Worm (Caenorhabditis elegans): ENCODE data around the gene eol-1.
A peak's percentile ranks its signal among the peaks of the same experiment; 100 is the strongest.

The eol-1 gene

DNA sequence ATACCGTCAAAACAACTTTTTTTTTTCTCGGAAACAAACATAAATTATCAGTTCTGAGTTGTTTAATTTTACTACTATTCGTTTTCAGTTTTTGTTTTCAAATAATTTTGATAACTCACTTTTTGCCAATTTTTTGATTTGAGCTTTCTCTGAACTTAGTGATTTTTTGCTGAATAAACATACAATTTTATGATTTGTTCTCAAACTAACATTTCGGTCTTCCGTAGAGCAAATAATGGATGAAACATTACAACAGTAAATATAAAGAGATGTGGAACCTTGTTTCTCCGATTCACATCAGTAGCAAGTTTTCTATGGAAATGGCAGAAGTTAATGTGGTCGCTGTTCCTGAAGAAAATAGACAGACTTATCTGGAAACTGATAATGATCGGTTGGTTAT, 31.0 kb downstream of the eol-1 start, which contains the start of gene R10D12.7:
Gene R10D12.7, plus strand, starts transcription at position 301 of the 400 bp plus-strand sequence.
- TF ChIP-seq mdl-1 (tag; optimal IDR thresholded peaks at IDR 0.05), result no peak
- TF ChIP-seq unc-39 (tag; optimal IDR thresholded peaks at IDR 0.05), result no peak
- no peak for TF ChIP-seq peb-1 (tag; optimal IDR thresholded peaks at IDR 0.05)
- TF ChIP-seq nhr-21 (tag; optimal IDR thresholded peaks at IDR 0.05), result no peak
- TF ChIP-seq Y55F3AM.14 (GFP tag; optimal IDR thresholded peaks at IDR 0.05), result no peak
- TF ChIP-seq dmd-4 (tag; optimal IDR thresholded peaks at IDR 0.05), result no peak
- TF ChIP-seq sem-4 (tag; optimal IDR thresholded peaks at IDR 0.05), result no peak
- TF ChIP-seq skn-1 (tag; optimal IDR thresholded peaks at IDR 0.05), result no peak
- TF ChIP-seq nhr-237 (tag; optimal IDR thresholded peaks at IDR 0.05), result no peak
- no peak for TF ChIP-seq nhr-6 (tag; optimal IDR thresholded peaks at IDR 0.05)
- TF ChIP-seq egl-27 (tag; optimal IDR thresholded peaks at IDR 0.05), result no peak
- TF ChIP-seq nhr-12 (tag; optimal IDR thresholded peaks at IDR 0.05), result no peak
- no peak for TF ChIP-seq ceh-16 (tag; optimal IDR thresholded peaks at IDR 0.05)

DNA sequence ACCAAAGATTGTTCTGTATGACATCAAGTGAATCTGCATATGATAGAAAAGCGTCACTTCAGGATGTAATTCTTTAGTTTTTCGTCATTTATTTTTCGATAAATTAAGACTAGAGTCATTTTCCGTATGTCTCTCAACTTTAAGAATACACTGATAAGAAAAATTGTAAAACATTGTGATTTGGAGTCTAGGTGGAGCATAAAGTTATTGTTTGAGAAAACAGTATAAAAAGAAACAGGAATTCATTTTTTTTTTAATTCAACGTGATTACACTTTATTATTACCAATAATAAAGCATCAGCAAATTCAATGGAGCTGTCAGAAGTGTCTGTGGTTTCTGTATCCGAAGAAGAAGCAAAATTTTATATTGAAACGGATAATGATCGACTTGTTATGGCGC, 31.7 kb downstream of the eol-1 start, which contains the start of gene R10D12.6:
Gene R10D12.6, plus strand, starts transcription at position 301 of the 400 bp plus-strand sequence.
- TF ChIP-seq fos-1 (tag; optimal IDR thresholded peaks at IDR 0.05), result peak; percentile 27
- no peak for TF ChIP-seq zag-1 (tag; optimal IDR thresholded peaks at IDR 0.05)

DNA sequence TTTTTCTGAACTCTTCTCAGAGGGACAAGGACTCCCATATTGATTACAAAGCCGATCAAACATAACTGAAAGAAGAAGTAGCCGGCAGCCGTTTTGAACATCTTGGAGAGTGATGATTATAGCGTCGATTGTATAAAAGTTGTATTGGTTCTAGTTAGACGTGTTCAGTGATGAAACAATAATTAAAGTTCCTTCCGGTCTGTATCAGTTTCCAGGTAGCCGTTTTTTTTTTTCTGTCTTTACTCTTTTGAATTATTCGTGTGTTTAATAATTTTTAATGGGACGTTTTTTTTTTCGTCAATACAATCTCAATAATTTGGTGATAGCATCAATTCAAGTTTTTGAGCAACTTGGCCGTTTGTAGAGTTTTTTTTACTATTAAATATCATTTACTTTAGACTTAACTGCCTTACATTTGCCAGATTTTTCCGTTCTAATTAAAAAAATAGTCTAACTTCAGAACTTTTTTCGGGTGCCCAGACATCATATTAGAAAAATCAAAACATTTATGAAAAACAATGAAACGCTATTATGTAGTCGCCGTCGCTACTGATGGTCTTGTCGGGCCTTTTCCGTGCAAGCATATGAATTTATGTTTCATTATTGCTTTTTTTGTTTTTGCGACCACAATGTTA, 34.2 kb downstream of the eol-1 start, which contains the start of the genes srx-10 and clec-226:
Gene srx-10, minus strand, starts transcription at position 101 of the 635 bp plus-strand sequence.
Gene clec-226, plus strand, starts transcription at position 585 of the 635 bp plus-strand sequence.
- TF ChIP-seq lin-11 (tag; optimal IDR thresholded peaks at IDR 0.05), result no peak
- no peak for TF ChIP-seq nhr-12 (tag; optimal IDR thresholded peaks at IDR 0.05)
- TF ChIP-seq nhr-23 (tag; optimal IDR thresholded peaks at IDR 0.05), result no peak
- no peak for TF ChIP-seq nhr-6 (tag; optimal IDR thresholded peaks at IDR 0.05)

DNA sequence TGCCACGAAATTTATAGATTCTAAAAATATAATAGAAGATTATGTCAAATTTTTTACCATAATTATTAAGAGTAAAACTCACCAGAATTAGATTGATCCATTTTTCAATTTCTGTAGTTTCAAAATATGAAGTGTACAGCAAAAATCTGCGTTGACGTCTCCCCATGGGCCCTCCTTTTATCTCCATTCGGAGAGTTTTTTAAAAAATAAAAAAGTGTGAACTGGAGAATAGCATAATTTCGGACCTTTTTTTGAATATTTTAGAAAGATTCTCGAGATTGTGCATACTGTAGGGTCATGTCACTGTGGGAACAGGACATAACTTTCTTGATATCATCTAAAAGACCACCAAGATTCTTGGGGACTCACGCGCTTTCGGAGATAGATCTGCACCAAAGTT, 38.6 kb downstream of the eol-1 start, which contains the start of gene dpr-1:
Gene dpr-1, minus strand, starts transcription at position 101 of the 400 bp plus-strand sequence.
- TF ChIP-seq ama-1 (optimal IDR thresholded peaks at IDR 0.05), result no peak
- TF ChIP-seq nhr-11 (tag; optimal IDR thresholded peaks at IDR 0.05), result no peak
- no peak for TF ChIP-seq ztf-4 (tag; optimal IDR thresholded peaks at IDR 0.05)
- no peak for TF ChIP-seq sma-3 (GFP tag; optimal IDR thresholded peaks at IDR 0.05)
- no peak for TF ChIP-seq blmp-1 (tag; optimal IDR thresholded peaks at IDR 0.05; ENCODE audit: insufficient read depth)
- no peak for TF ChIP-seq dmd-4 (tag; optimal IDR thresholded peaks at IDR 0.05)
- no peak for TF ChIP-seq nhr-25 (tag; optimal IDR thresholded peaks at IDR 0.05)
- TF ChIP-seq R02D3.7 (tag; optimal IDR thresholded peaks at IDR 0.05), result no peak
- TF ChIP-seq crh-2 (tag; optimal IDR thresholded peaks at IDR 0.05), result no peak
- TF ChIP-seq nhr-237 (tag; optimal IDR thresholded peaks at IDR 0.05), result no peak
- no peak for TF ChIP-seq nhr-6 (tag; optimal IDR thresholded peaks at IDR 0.05)
- TF ChIP-seq peb-1 (tag; optimal IDR thresholded peaks at IDR 0.05), result no peak
- TF ChIP-seq lsy-2 (tag; optimal IDR thresholded peaks at IDR 0.05), result no peak
- no peak for TF ChIP-seq ceh-82 (tag; optimal IDR thresholded peaks at IDR 0.05)
- no peak for TF ChIP-seq fos-1 (tag; optimal IDR thresholded peaks at IDR 0.05)
- TF ChIP-seq aly-2 (tag; optimal IDR thresholded peaks at IDR 0.05), result no peak

DNA sequence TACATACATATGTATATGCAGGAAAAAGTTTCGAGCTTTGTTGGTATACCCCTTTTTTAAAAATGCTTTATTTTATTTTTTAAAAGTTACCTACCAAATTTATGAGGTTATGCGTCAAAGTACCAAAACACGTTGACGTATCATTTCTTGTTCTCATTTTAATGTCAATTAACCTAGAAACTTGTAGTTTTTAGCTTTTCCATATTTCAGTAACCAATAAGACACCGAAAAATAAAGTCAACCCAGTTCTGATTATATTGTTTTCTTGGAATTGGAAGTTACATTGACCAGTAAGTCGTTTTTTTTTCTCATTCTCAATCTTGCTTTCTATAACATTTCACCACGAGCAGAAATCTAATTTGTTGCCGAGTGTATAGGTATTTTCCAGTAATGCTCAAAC, 43.9 kb downstream of the eol-1 start, which contains the start of gene srw-145:
Gene srw-145, plus strand, starts transcription at position 301 of the 400 bp plus-strand sequence.
- no peak for TF ChIP-seq ZK546.5 (tag; optimal IDR thresholded peaks at IDR 0.05)
- TF ChIP-seq nhr-12 (tag; optimal IDR thresholded peaks at IDR 0.05), result peak; percentile 3
- peak; percentile 41 for TF ChIP-seq nhr-21 (tag; optimal IDR thresholded peaks at IDR 0.05)

DNA sequence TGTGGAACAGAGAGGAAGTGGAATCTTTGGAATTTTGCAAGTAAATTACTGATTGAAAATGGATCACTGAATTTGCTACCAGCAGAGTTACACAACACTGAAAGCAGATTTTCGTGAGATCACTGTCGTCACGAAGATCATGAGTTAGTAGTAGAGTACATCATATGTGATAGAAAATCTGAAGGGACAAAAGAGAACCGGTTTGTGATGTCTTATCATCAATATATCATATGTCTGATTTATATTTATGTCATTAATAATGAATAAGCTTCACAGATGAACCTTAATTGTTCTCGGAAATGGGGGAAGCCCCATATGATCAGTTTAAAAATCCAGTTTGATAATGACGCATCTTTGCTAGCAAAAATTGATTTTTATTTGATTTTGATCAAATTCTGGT, 44.7 kb downstream of the eol-1 start:
- TF ChIP-seq nhr-21 (tag; optimal IDR thresholded peaks at IDR 0.05) (peak; percentile 45), ceh-16 (tag; optimal IDR thresholded peaks at IDR 0.05) (no peak), nhr-12 (tag; optimal IDR thresholded peaks at IDR 0.05) (no peak), mbf-1 (tag; optimal IDR thresholded peaks at IDR 0.05) (no peak), Y55F3AM.14 (GFP tag; optimal IDR thresholded peaks at IDR 0.05) (no peak), lin-11 (tag; optimal IDR thresholded peaks at IDR 0.05) (no peak), unc-55 (GFP tag; optimal IDR thresholded peaks at IDR 0.05) (no peak), R02D3.7 (tag; optimal IDR thresholded peaks at IDR 0.05) (no peak), dmd-4 (tag; optimal IDR thresholded peaks at IDR 0.05) (no peak), nhr-25 (tag; optimal IDR thresholded peaks at IDR 0.05) (peak; percentile 60)

Data from whole organism, L2 larva.